Fruit fly (Drosophila melanogaster) whole organism, embryonic: ENCODE measurements around the gene CG17816.

Experiments used
- Adf1 ChIP-seq: fragments of 200-800 bp; sonication (Bioruptor generic); IDR thresholded peaks from 2 replicates; pipeline ENCODE4 v1.3.6; 2022; ENCODE audit warnings: missing biosample characterization, missing genetic modification characterization
- CG10267 ChIP-seq: fragments of 200-800 bp; sonication (Bioruptor generic); optimal IDR thresholded peaks from 2 replicates; lab custom pipeline; 2018; ENCODE audit warnings: missing biosample characterization, mild to moderate bottlenecking, missing genetic modification characterization, moderate library complexity
- CG11085 ChIP-seq: fragments of 200-800 bp; sonication (Bioruptor generic); IDR thresholded peaks from 2 replicates; pipeline ENCODE4 v1.3.6; 2022; ENCODE audit warnings: missing biosample characterization, missing genetic modification characterization
- CG11247 ChIP-seq: fragments of 200-800 bp; sonication (Bioruptor generic); IDR thresholded peaks from 2 replicates; pipeline ENCODE4 v1.3.6; 2022; ENCODE audit warnings: missing biosample characterization, missing genetic modification characterization
- CG11696 ChIP-seq: fragments of 200-800 bp; sonication (Bioruptor generic); IDR thresholded peaks from 2 replicates; pipeline ENCODE4 v1.3.6; 2022; ENCODE audit warnings: missing biosample characterization, missing genetic modification characterization
- CG12155 ChIP-seq: fragments of 200-800 bp; sonication (Bioruptor generic); optimal IDR thresholded peaks from 3 replicates; lab custom pipeline; 2016; ENCODE audit warnings: missing biosample characterization, missing genetic modification characterization
- CG12942 ChIP-seq: fragments of 200-800 bp; sonication (Bioruptor generic); optimal IDR thresholded peaks from 3 replicates; lab custom pipeline; 2016; ENCODE audit warnings: missing biosample characterization, missing genetic modification characterization
- CG15601 ChIP-seq: fragments of 200-800 bp; sonication (Bioruptor generic); optimal IDR thresholded peaks from 3 replicates; lab custom pipeline; 2019; ENCODE audit warnings: missing biosample characterization, mild to moderate bottlenecking, missing genetic modification characterization, moderate library complexity
- CG1602 ChIP-seq: fragments of 200-800 bp; sonication (Bioruptor generic); optimal IDR thresholded peaks from 3 replicates; lab custom pipeline; 2016; ENCODE audit warnings: missing biosample characterization, missing genetic modification characterization
- CG18764 ChIP-seq: fragments of 200-800 bp; sonication (Bioruptor generic); optimal IDR thresholded peaks from 3 replicates; lab custom pipeline; 2016; ENCODE audit warnings: missing biosample characterization, missing genetic modification characterization
- CG4707 ChIP-seq: fragments of 200-800 bp; sonication (Bioruptor generic); optimal IDR thresholded peaks from 2 replicates; lab custom pipeline; 2018; ENCODE audit warnings: missing biosample characterization, mild to moderate bottlenecking, missing genetic modification characterization, moderate library complexity
- CG6654 ChIP-seq: fragments of 200-800 bp; sonication (Bioruptor generic); optimal IDR thresholded peaks from 2 replicates; lab custom pipeline; 2017; ENCODE audit warnings: missing biosample characterization, mild to moderate bottlenecking, missing genetic modification characterization
- CG6813 ChIP-seq: fragments of 200-800 bp; sonication (Bioruptor generic); optimal IDR thresholded peaks from 2 replicates; lab custom pipeline; 2017; ENCODE audit warnings: missing biosample characterization, missing genetic modification characterization, mild to moderate bottlenecking, moderate library complexity, missing genetic modification reagents
- CG6854 ChIP-seq: fragments of 200-800 bp; sonication (Bioruptor generic); optimal IDR thresholded peaks from 3 replicates; lab custom pipeline; 2017; ENCODE audit warnings: missing biosample characterization, mild to moderate bottlenecking, missing genetic modification characterization
- CG7357 ChIP-seq: fragments of 200-800 bp; sonication (Bioruptor generic); IDR thresholded peaks from 3 replicates; pipeline ENCODE4 v1.3.6; 2022; ENCODE audit warnings: missing biosample characterization, missing genetic modification characterization
- Chrac-16 ChIP-seq: fragments of 200-800 bp; sonication (Bioruptor generic); optimal IDR thresholded peaks from 3 replicates; lab custom pipeline; 2016; ENCODE audit warnings: missing biosample characterization, missing genetic modification characterization
- Eip74EF ChIP-seq, 2 experiments: fragments of 200-800 bp in 1 of 2; fragments of >200 bp in 1 of 2; sonication (Bioruptor generic) in 1 of 2; optimal IDR thresholded peaks; 2 replicates each; lab custom pipeline; 2017 to 2019; ENCODE audit warnings: missing biosample characterization in 2 of 2, missing genetic modification characterization in 2 of 2, mild to moderate bottlenecking in 1 of 2, moderate library complexity in 1 of 2
- Ets97D ChIP-seq: fragments of 200-800 bp; sonication (Bioruptor generic); optimal IDR thresholded peaks from 3 replicates; lab custom pipeline; 2016; ENCODE audit warnings: missing biosample characterization, missing genetic modification characterization
- H2.0 ChIP-seq: fragments of 200-800 bp; sonication (Bioruptor generic); IDR thresholded peaks from 2 replicates; pipeline ENCODE4 v1.3.6; 2022; ENCODE audit warnings: missing biosample characterization, missing genetic modification characterization
- HmgD ChIP-seq: fragments of 200-800 bp; sonication (Bioruptor generic); optimal IDR thresholded peaks from 3 replicates; lab custom pipeline; 2016; ENCODE audit warnings: missing biosample characterization, missing genetic modification characterization
- HmgZ ChIP-seq: fragments of 200-800 bp; sonication (Bioruptor generic); optimal IDR thresholded peaks from 2 replicates; lab custom pipeline; 2018; ENCODE audit warnings: missing biosample characterization, mild to moderate bottlenecking, missing genetic modification characterization
- Hr3 ChIP-seq: fragments of 200-800 bp; sonication (Bioruptor generic); optimal IDR thresholded peaks from 3 replicates; lab custom pipeline; 2016; ENCODE audit warnings: missing biosample characterization, missing genetic modification characterization
- Hr78 ChIP-seq, 2 experiments: fragments of 200-800 bp in 1 of 2; fragments of >200 bp in 1 of 2; sonication (Bioruptor generic) in 1 of 2; optimal IDR thresholded peaks; 2 replicates each; lab custom pipeline; 2017 to 2019; ENCODE audit warnings: missing biosample characterization in 2 of 2, missing genetic modification characterization in 2 of 2, mild to moderate bottlenecking in 1 of 2, moderate library complexity in 1 of 2
- Med ChIP-seq: fragments of 200-800 bp; sonication (Bioruptor generic); peaks from one replicate; lab custom pipeline; 2016; ENCODE audit warnings: missing biosample characterization, missing genetic modification characterization, mild to moderate bottlenecking, inconsistent platforms, moderate library complexity
- Meics ChIP-seq: fragments of 200-800 bp; sonication (Bioruptor generic); optimal IDR thresholded peaks from 2 replicates; lab custom pipeline; 2017; ENCODE audit warnings: missing biosample characterization, mild to moderate bottlenecking, missing genetic modification characterization
- Mrtf ChIP-seq: fragments of 200-800 bp; sonication (Bioruptor generic); IDR thresholded peaks from 3 replicates; pipeline ENCODE4 v1.3.6; 2022; ENCODE audit warnings: missing biosample characterization, missing genetic modification characterization
- Sox102F ChIP-seq: fragments of 200-800 bp; sonication (Bioruptor generic); optimal IDR thresholded peaks from 2 replicates; lab custom pipeline; 2018; ENCODE audit warnings: missing biosample characterization, mild to moderate bottlenecking, missing genetic modification characterization, moderate library complexity
- Stat92E ChIP-seq, 3 experiments: fragments of >200 bp in 2 of 3; fragments of 200-800 bp in 1 of 3; sonication (Bioruptor generic) in 1 of 3; optimal IDR thresholded peaks; 2 replicates each; lab custom pipeline; 2017 to 2019; ENCODE audit warnings: missing biosample characterization in 3 of 3, missing genetic modification characterization in 3 of 3, mild to moderate bottlenecking in 1 of 3, moderate library complexity in 1 of 3
- btn ChIP-seq: fragments of 200-800 bp; sonication (Bioruptor generic); optimal IDR thresholded peaks from 2 replicates; lab custom pipeline; 2016; ENCODE audit warnings: missing biosample characterization, missing genetic modification characterization
- cg ChIP-seq: fragments of 200-800 bp; sonication (Bioruptor generic); optimal IDR thresholded peaks from 3 replicates; lab custom pipeline; 2019; ENCODE audit warnings: missing biosample characterization, mild to moderate bottlenecking, missing genetic modification characterization, moderate library complexity
- chn ChIP-seq: fragments of 200-800 bp; sonication (Bioruptor generic); optimal IDR thresholded peaks from 2 replicates; lab custom pipeline; 2016; ENCODE audit warnings: missing biosample characterization, missing genetic modification characterization
- crc ChIP-seq: fragments of 200-800 bp; sonication (Bioruptor generic); optimal IDR thresholded peaks from 2 replicates; lab custom pipeline; 2016; ENCODE audit warnings: missing biosample characterization, missing genetic modification characterization
- croc ChIP-seq: fragments of 200-800 bp; sonication (Bioruptor generic); conservative IDR thresholded peaks from 3 replicates; pipeline ENCODE4 v1.3.6; 2022; ENCODE audit warnings: missing biosample characterization, missing genetic modification characterization
- dimm ChIP-seq: fragments of 200-800 bp; sonication (Bioruptor generic); IDR thresholded peaks from 2 replicates; pipeline ENCODE4 v1.3.6; 2022; ENCODE audit warnings: missing biosample characterization, missing genetic modification characterization
- en ChIP-seq: fragments of 200-800 bp; sonication (Bioruptor generic); optimal IDR thresholded peaks from 2 replicates; lab custom pipeline; 2016; ENCODE audit warnings: missing biosample characterization, missing genetic modification characterization
- gro ChIP-seq: fragments of 200-800 bp; sonication (Bioruptor generic); optimal IDR thresholded peaks from 2 replicates; lab custom pipeline; 2016; ENCODE audit warnings: missing biosample characterization, missing genetic modification characterization
- gsb-n ChIP-seq: fragments of 200-800 bp; sonication (Bioruptor generic); optimal IDR thresholded peaks from 3 replicates; lab custom pipeline; 2018; ENCODE audit warnings: missing biosample characterization, mild to moderate bottlenecking, missing genetic modification characterization
- her ChIP-seq: fragments of 200-800 bp; sonication (Bioruptor generic); optimal IDR thresholded peaks from 2 replicates; lab custom pipeline; 2016; ENCODE audit warnings: missing biosample characterization, missing genetic modification characterization
- klu ChIP-seq: fragments of 200-800 bp; sonication (Bioruptor generic); IDR thresholded peaks from 2 replicates; pipeline ENCODE4 v1.3.6; 2022; ENCODE audit warnings: missing biosample characterization, missing genetic modification characterization
- mld ChIP-seq: fragments of 200-800 bp; sonication (Bioruptor generic); IDR thresholded peaks from 3 replicates; pipeline ENCODE4 v1.3.6; 2022; ENCODE audit warnings: missing biosample characterization, missing genetic modification characterization; ENCODE audit not compliant: partially characterized antibody
- org-1 ChIP-seq: fragments of 200-800 bp; sonication (Bioruptor generic); optimal IDR thresholded peaks from 2 replicates; lab custom pipeline; 2017; ENCODE audit warnings: missing biosample characterization, missing genetic modification characterization
- pros ChIP-seq: fragments of 200-800 bp; sonication (Bioruptor generic); optimal IDR thresholded peaks from 3 replicates; lab custom pipeline; 2019; ENCODE audit warnings: missing biosample characterization, mild to moderate bottlenecking, missing genetic modification characterization, moderate library complexity
- repo ChIP-seq: fragments of 200-800 bp; sonication (Bioruptor generic); optimal IDR thresholded peaks from 2 replicates; lab custom pipeline; 2016; ENCODE audit warnings: missing biosample characterization, missing genetic modification characterization
- sens ChIP-seq: fragments of 200-800 bp; sonication (Bioruptor generic); peaks from one replicate; lab custom pipeline; 2016; ENCODE audit warnings: missing biosample characterization, missing genetic modification characterization
- sima ChIP-seq: fragments of 200-800 bp; sonication (Bioruptor generic); optimal IDR thresholded peaks from 2 replicates; lab custom pipeline; 2016; ENCODE audit warnings: missing biosample characterization, missing genetic modification characterization
- slou ChIP-seq: fragments of 200-800 bp; sonication (Bioruptor generic); optimal IDR thresholded peaks from 3 replicates; lab custom pipeline; 2016; ENCODE audit warnings: missing biosample characterization, missing genetic modification characterization
- tin ChIP-seq: fragments of 200-800 bp; sonication (Bioruptor generic); optimal IDR thresholded peaks from 3 replicates; lab custom pipeline; 2016; ENCODE audit warnings: missing biosample characterization, missing genetic modification characterization
- wor ChIP-seq: fragments of 200-800 bp; sonication (Bioruptor generic); IDR thresholded peaks from 2 replicates; pipeline ENCODE4 v1.3.6; 2022; ENCODE audit warnings: missing biosample characterization, missing genetic modification characterization
- z ChIP-seq: fragments of 200-800 bp; sonication (Bioruptor generic); IDR thresholded peaks from 3 replicates; pipeline ENCODE4 v1.3.6; 2022; ENCODE audit warnings: missing biosample characterization, missing genetic modification characterization
- zen ChIP-seq: fragments of 200-800 bp; sonication (Bioruptor generic); optimal IDR thresholded peaks from 3 replicates; lab custom pipeline; 2018; ENCODE audit warnings: missing biosample characterization, mild to moderate bottlenecking, missing genetic modification characterization, moderate library complexity
- zf30C ChIP-seq: fragments of 200-800 bp; sonication (Bioruptor generic); optimal IDR thresholded peaks from 3 replicates; lab custom pipeline; 2018; ENCODE audit warnings: missing biosample characterization, mild to moderate bottlenecking, missing genetic modification characterization
- zfh2 ChIP-seq: fragments of 200-800 bp; sonication (Bioruptor generic); optimal IDR thresholded peaks from 2 replicates; lab custom pipeline; 2016; ENCODE audit warnings: missing biosample characterization, missing genetic modification characterization

The CG17816 gene

DNA sequence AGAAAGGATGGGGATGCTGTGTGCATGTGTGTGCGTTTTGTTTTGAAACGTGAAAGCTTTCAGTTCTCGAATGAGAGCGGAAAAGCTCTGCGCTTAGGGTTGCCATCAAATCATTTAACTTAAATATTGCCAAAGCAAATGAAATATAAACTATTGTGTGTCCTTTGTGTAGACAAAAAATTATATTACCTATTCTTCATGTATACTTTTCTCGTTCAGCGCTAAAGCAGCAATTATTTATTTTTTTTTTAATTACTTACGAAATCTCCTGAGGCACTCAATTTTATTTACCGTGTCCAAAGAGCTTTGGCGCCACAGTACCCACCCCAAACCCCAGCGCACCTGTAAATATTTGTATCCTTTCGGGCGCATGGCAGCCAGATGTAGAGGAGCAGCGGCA lies 65.0 kb downstream of the CG17816 start (continued):
- no peak for TF ChIP-seq Mrtf (GFP tag; lab: Robert Waterston, UW)
- no peak for TF ChIP-seq Stat92E (GFP tag; optimal IDR thresholded peaks at IDR 0.05; lab: Kevin White, UChicago)
- TF ChIP-seq Eip74EF (GFP tag; optimal IDR thresholded peaks at IDR 0.05; lab: Kevin White, UChicago) = no peak
- no peak for TF ChIP-seq CG12155
- peak; percentile 25 for TF ChIP-seq zfh2 (GFP tag; lab: Kevin White, UChicago)
- no peak for TF ChIP-seq Hr78 (GFP tag; optimal IDR thresholded peaks at IDR 0.05; lab: Kevin White, UChicago)
- TF ChIP-seq CG6813 (GFP tag; lab: Kevin White, UChicago) = no peak
- TF ChIP-seq CG4707 = no peak
- peak; percentile 50; the same call in 1 of the 2 replicates for TF ChIP-seq H2.0 (GFP tag; lab: Robert Waterston, UW)
- no peak for TF ChIP-seq CG15601 (tag; lab: Kevin White, UChicago)
- no peak for TF ChIP-seq repo (GFP tag; lab: Kevin White, UChicago)
- no peak for TF ChIP-seq gsb-n (tag; lab: Kevin White, UChicago)
- TF ChIP-seq Ets97D (GFP tag; lab: Kevin White, UChicago) = no peak
- no peak for TF ChIP-seq CG6654 (GFP tag; lab: Kevin White, UChicago)
- TF ChIP-seq HmgZ (tag; lab: Kevin White, UChicago) = peak; percentile 21
- no peak for TF ChIP-seq chn (GFP tag; lab: Kevin White, UChicago)
- no peak for TF ChIP-seq cg
- TF ChIP-seq pros = no peak
- peak; percentile 16 for TF ChIP-seq gro (GFP tag; lab: Kevin White, UChicago)
- TF ChIP-seq CG11085 (GFP tag; lab: Robert Waterston, UW) = no peak
- no peak for TF ChIP-seq tin (GFP tag; lab: Kevin White, UChicago)
- TF ChIP-seq CG11696 (GFP tag; lab: Robert Waterston, UW) = no peak
- TF ChIP-seq CG1602 (GFP tag; lab: Kevin White, UChicago) = no peak
- no peak for TF ChIP-seq Adf1
- no peak for TF ChIP-seq dimm (GFP tag; lab: Robert Waterston, UW)
- TF ChIP-seq sens (GFP tag; lab: Kevin White, UChicago) = peak; percentile 39
- no peak for TF ChIP-seq btn (GFP tag; lab: Kevin White, UChicago)
- TF ChIP-seq CG6854 (GFP tag; lab: Kevin White, UChicago) = no peak
- no peak for TF ChIP-seq her (GFP tag; lab: Kevin White, UChicago)
- no peak for TF ChIP-seq Chrac-16 (GFP tag; lab: Kevin White, UChicago)
- TF ChIP-seq CG10267 (tag; lab: Kevin White, UChicago) = no peak
- TF ChIP-seq CG18764 = no peak
- no peak for TF ChIP-seq crc (GFP tag; lab: Kevin White, UChicago)
- TF ChIP-seq Med (GFP tag; lab: Kevin White, UChicago) = peak; percentile 73
- TF ChIP-seq z (GFP tag; lab: Robert Waterston, UW) = no peak
- peak; percentile 71 for TF ChIP-seq Meics
- no peak for TF ChIP-seq org-1
- TF ChIP-seq mld (GFP tag; lab: Robert Waterston, UW) = no peak
- TF ChIP-seq en (GFP tag; lab: Kevin White, UChicago) = no peak
- no peak for TF ChIP-seq wor (GFP tag; lab: Robert Waterston, UW)
- TF ChIP-seq slou (GFP tag; lab: Kevin White, UChicago) = no peak
- TF ChIP-seq zen (tag; lab: Kevin White, UChicago) = no peak
- TF ChIP-seq klu (GFP tag; lab: Robert Waterston, UW) = 0 out of 2 replicates have a peak, but pooled peaks have one; percentile 36
- TF ChIP-seq CG12942 (GFP tag; lab: Kevin White, UChicago) = no peak
- no peak for TF ChIP-seq HmgD
- TF ChIP-seq CG7357 (GFP tag; lab: Robert Waterston, UW) = no peak
- no peak for TF ChIP-seq croc (GFP tag; lab: Robert Waterston, UW)
- TF ChIP-seq Hr3 (GFP tag; lab: Kevin White, UChicago) = no peak
- peak; percentile 33 for TF ChIP-seq zf30C
- TF ChIP-seq Sox102F (GFP tag; lab: Kevin White, UChicago) = peak; percentile 27
- no peak for TF ChIP-seq CG11247
- no peak for TF ChIP-seq sima (GFP tag; lab: Kevin White, UChicago)
